Worm (Caenorhabditis elegans) whole organism, L1 larva: ENCODE results near the gene fdgt-2.

Experiments used
- F16B12.6 ChIP-seq: fragments of 150-350 bp; optimal IDR thresholded peaks from 2 replicates; lab custom pipeline; 2014; ENCODE audit warnings: missing biosample characterization, missing genetic modification characterization
- Y116A8C.19 ChIP-seq: sonication (generic microtip); optimal IDR thresholded peaks from 2 replicates; lab custom pipeline; 2016; ENCODE audit warnings: missing compliant biosample characterization, missing genetic modification characterization, borderline replicate concordance
- alr-1 ChIP-seq: fragments of 200-800 bp; sonication (Bioruptor generic); optimal IDR thresholded peaks from 2 replicates; lab custom pipeline; 2018; ENCODE audit warnings: borderline replicate concordance, mild to moderate bottlenecking, missing genetic modification characterization, missing compliant biosample characterization
- ama-1 ChIP-seq: fragments of 150-350 bp; optimal IDR thresholded peaks from 2 replicates; lab custom pipeline; 2014
- blmp-1 ChIP-seq: fragments of 150-350 bp; optimal IDR thresholded peaks from 2 replicates; lab custom pipeline; 2014; ENCODE audit warnings: missing biosample characterization, missing genetic modification characterization
- ceh-82 ChIP-seq, 3 experiments: fragments of 150-350 bp in 1 of 3; sonication (generic microtip) in 2 of 3; optimal IDR thresholded peaks; 2 replicates each; lab custom pipeline; 2014 to 2017; ENCODE audit warnings: missing biosample characterization in 3 of 3, missing genetic modification characterization in 3 of 3
- ceh-88 ChIP-seq: fragments of 200-800 bp; sonication (Bioruptor generic); IDR thresholded peaks from 2 replicates; pipeline ENCODE4 v1.3.6; 2022; ENCODE audit warnings: missing genetic modification characterization, missing compliant biosample characterization
- ceh-90 ChIP-seq: sonication (generic microtip); optimal IDR thresholded peaks from 2 replicates; lab custom pipeline; 2016; ENCODE audit warnings: missing genetic modification characterization, missing compliant biosample characterization
- dpl-1 ChIP-seq, 3 experiments: fragments of 150-350 bp in 2 of 3; sonication (generic microtip) in 1 of 3; optimal IDR thresholded peaks; 2 replicates each; lab custom pipeline; 2014 to 2017; ENCODE audit warnings: missing biosample characterization in 3 of 3, missing genetic modification characterization in 3 of 3, missing genetic modification reagents in 3 of 3
- efl-1 ChIP-seq, 4 experiments: fragments of 150-350 bp; optimal IDR thresholded peaks in 3 of 4; peaks in 1 of 4; 1 replicate in 1 of 4; 2 replicates in 3 of 4; lab custom pipeline; 2014; ENCODE audit warnings: missing biosample characterization in 2 of 4, missing genetic modification characterization in 2 of 4, missing genetic modification reagents in 2 of 4
- elt-2 ChIP-seq: sonication (generic microtip); optimal IDR thresholded peaks from 2 replicates; lab custom pipeline; 2016; ENCODE audit warnings: missing genetic modification characterization, mild to moderate bottlenecking, inconsistent platforms, missing compliant biosample characterization, missing genetic modification reagents
- ets-5 ChIP-seq: fragments of 200-800 bp; sonication (Bioruptor generic); IDR thresholded peaks from 2 replicates; pipeline ENCODE4 v1.3.6; 2022; ENCODE audit warnings: missing genetic modification characterization, missing compliant biosample characterization
- isw-1 ChIP-seq: fragments of 200-800 bp; sonication (Bioruptor generic); IDR thresholded peaks from 2 replicates; pipeline ENCODE4 v1.3.6; 2022; ENCODE audit warnings: missing genetic modification characterization, missing compliant biosample characterization
- lin-14 ChIP-seq: fragments of 200-800 bp; sonication (Bioruptor generic); optimal IDR thresholded peaks from 2 replicates; lab custom pipeline; 2018; ENCODE audit warnings: mild to moderate bottlenecking, missing genetic modification characterization, moderate library complexity, missing compliant biosample characterization
- lin-35 ChIP-seq, 2 experiments: fragments of 150-350 bp; optimal IDR thresholded peaks; 2 replicates each; lab custom pipeline; 2014; ENCODE audit warnings: missing biosample characterization in 2 of 2, missing genetic modification characterization in 2 of 2, missing genetic modification reagents in 2 of 2
- lir-3 ChIP-seq: sonication (generic microtip); optimal IDR thresholded peaks from 2 replicates; lab custom pipeline; 2016; ENCODE audit warnings: mild to moderate bottlenecking, missing genetic modification characterization, moderate library complexity, missing compliant biosample characterization; ENCODE audit not compliant: poor library complexity
- lsy-2 ChIP-seq, 2 experiments: fragments of 150-350 bp; optimal IDR thresholded peaks; 2 replicates each; lab custom pipeline; 2014; ENCODE audit warnings: missing biosample characterization in 2 of 2, missing genetic modification characterization in 2 of 2
- mdl-1 ChIP-seq, 2 experiments: fragments of 150-350 bp; optimal IDR thresholded peaks; 2 replicates each; lab custom pipeline; 2014 to 2017; ENCODE audit warnings: missing biosample characterization in 2 of 2, missing genetic modification characterization in 2 of 2, inconsistent platforms in 1 of 2
- mep-1 ChIP-seq: fragments of 150-350 bp; optimal IDR thresholded peaks from 2 replicates; lab custom pipeline; 2014; ENCODE audit warnings: missing biosample characterization, missing genetic modification characterization
- nhr-11 ChIP-seq: fragments of 150-350 bp; optimal IDR thresholded peaks from 2 replicates; lab custom pipeline; 2014; ENCODE audit warnings: missing biosample characterization, missing genetic modification characterization
- nhr-12 ChIP-seq: sonication (generic microtip); optimal IDR thresholded peaks from 2 replicates; lab custom pipeline; 2017; ENCODE audit warnings: missing biosample characterization, missing genetic modification characterization
- nhr-20 ChIP-seq: sonication (generic microtip); optimal IDR thresholded peaks from 2 replicates; lab custom pipeline; 2016; ENCODE audit warnings: mild to moderate bottlenecking, missing genetic modification characterization, missing compliant biosample characterization
- nhr-237 ChIP-seq: fragments of 150-350 bp; optimal IDR thresholded peaks from 2 replicates; lab custom pipeline; 2014; ENCODE audit warnings: missing biosample characterization, missing genetic modification characterization
- nhr-47 ChIP-seq: sonication (generic microtip); optimal IDR thresholded peaks from 2 replicates; lab custom pipeline; 2016; ENCODE audit warnings: mild to moderate bottlenecking, missing genetic modification characterization, moderate library complexity, missing compliant biosample characterization
- nhr-71 ChIP-seq: sonication (generic microtip); optimal IDR thresholded peaks from 2 replicates; lab custom pipeline; 2016; ENCODE audit warnings: mild to moderate bottlenecking, missing genetic modification characterization, moderate library complexity, missing compliant biosample characterization
- nhr-85 ChIP-seq: sonication (generic microtip); peaks from one replicate; lab custom pipeline; 2016; ENCODE audit warnings: missing genetic modification characterization, inconsistent platforms, missing compliant biosample characterization
- nhr-90 ChIP-seq: sonication (generic microtip); optimal IDR thresholded peaks from 2 replicates; lab custom pipeline; 2016; ENCODE audit warnings: mild to moderate bottlenecking, missing genetic modification characterization, missing compliant biosample characterization; ENCODE audit not compliant: poor library complexity
- rnt-1 ChIP-seq: sonication (generic microtip); optimal IDR thresholded peaks from 2 replicates; lab custom pipeline; 2016; ENCODE audit warnings: mild to moderate bottlenecking, missing genetic modification characterization, moderate library complexity, missing compliant biosample characterization
- snpc-4 ChIP-seq: fragments of 150-350 bp; optimal IDR thresholded peaks from 2 replicates; lab custom pipeline; 2014; ENCODE audit warnings: missing biosample characterization, missing genetic modification characterization
- snu-23 ChIP-seq: sonication (generic microtip); optimal IDR thresholded peaks from 2 replicates; lab custom pipeline; 2016; ENCODE audit warnings: missing genetic modification characterization, missing compliant biosample characterization
- sox-4 ChIP-seq: sonication (generic microtip); optimal IDR thresholded peaks from 2 replicates; lab custom pipeline; 2016; ENCODE audit warnings: missing genetic modification characterization, missing compliant biosample characterization
- sup-37 ChIP-seq: fragments of 200-800 bp; sonication (Bioruptor generic); optimal IDR thresholded peaks from 2 replicates; lab custom pipeline; 2018; ENCODE audit warnings: mild to moderate bottlenecking, missing genetic modification characterization, missing compliant biosample characterization
- tlp-1 ChIP-seq: fragments of 150-350 bp; optimal IDR thresholded peaks from 2 replicates; lab custom pipeline; 2014; ENCODE audit warnings: missing biosample characterization, missing genetic modification characterization
- unc-30 ChIP-seq: sonication (generic microtip); optimal IDR thresholded peaks from 2 replicates; lab custom pipeline; 2017; ENCODE audit warnings: missing biosample characterization, missing genetic modification characterization
- unc-62 ChIP-seq: fragments of 150-350 bp; optimal IDR thresholded peaks from 2 replicates; lab custom pipeline; 2014; ENCODE audit warnings: missing biosample characterization, missing genetic modification reagents, missing genetic modification characterization
- unc-86 ChIP-seq: sonication (generic microtip); optimal IDR thresholded peaks from 2 replicates; lab custom pipeline; 2016; ENCODE audit warnings: missing genetic modification characterization, missing compliant biosample characterization
- vab-15 ChIP-seq: sonication (generic microtip); optimal IDR thresholded peaks from 2 replicates; lab custom pipeline; 2017; ENCODE audit warnings: missing genotype, mild to moderate bottlenecking, missing genetic modification characterization, missing compliant biosample characterization
- xbp-1 ChIP-seq: sonication (generic microtip); optimal IDR thresholded peaks from 2 replicates; lab custom pipeline; 2016; ENCODE audit warnings: missing genetic modification characterization, missing compliant biosample characterization
- zag-1 ChIP-seq: fragments of 150-350 bp; optimal IDR thresholded peaks from 2 replicates; lab custom pipeline; 2014; ENCODE audit warnings: missing biosample characterization, missing genetic modification characterization
- zip-4 ChIP-seq: fragments of 200-800 bp; sonication (Bioruptor generic); optimal IDR thresholded peaks from 2 replicates; lab custom pipeline; 2018; ENCODE audit warnings: mild to moderate bottlenecking, missing genetic modification characterization, moderate library complexity, missing compliant biosample characterization
- ztf-11 ChIP-seq, 2 experiments: sonication (generic microtip); optimal IDR thresholded peaks; 2 replicates each; lab custom pipeline; 2016 to 2017; ENCODE audit warnings: missing genetic modification characterization in 2 of 2, missing biosample characterization in 1 of 2, missing compliant biosample characterization in 1 of 2

The fdgt-2 gene

ce11 chrII:8420775-8421388 is 3.5 kb downstream of the fdgt-2 start:
- TF ChIP-seq lsy-2 (tag; optimal IDR thresholded peaks at IDR 0.05; lab: Kevin White, UChicago) (peak in 1 of 2 experiments; percentile 48), ztf-11 (tag; optimal IDR thresholded peaks at IDR 0.05; lab: Kevin White, UChicago) (no peak), tlp-1 (tag; lab: Kevin White, UChicago) (peak; percentile 90)
- TF ChIP-seq, all 84 proteins: peak for 2

- TF ChIP-seq lin-35 (GFP tag; optimal IDR thresholded peaks at IDR 0.05; lab: Kevin White, UChicago), result no peak
- no peak for TF ChIP-seq zip-4
- TF ChIP-seq nhr-71 (tag; lab: Kevin White, UChicago), result no peak
- no peak for TF ChIP-seq unc-86 (tag; lab: Kevin White, UChicago)
- no peak for TF ChIP-seq nhr-90 (tag; lab: Kevin White, UChicago)
- no peak for TF ChIP-seq rnt-1 (tag; lab: Kevin White, UChicago)
- TF ChIP-seq nhr-237 (tag; lab: Kevin White, UChicago), result no peak
- no peak for TF ChIP-seq nhr-12 (tag; lab: Kevin White, UChicago)
- TF ChIP-seq, all 84 proteins: peak for 0
Measured at ce11 chrII:8428758-8428946, 11.2 kb downstream of the fdgt-2 start, which contains the start of gene F14E5.2. Gene F14E5.2 (minus strand): TSS chrII:8428858.

- TF ChIP-seq zag-1 (tag; lab: Kevin White, UChicago) (no peak), sox-4 (tag; lab: Kevin White, UChicago) (no peak), blmp-1 (tag; lab: Kevin White, UChicago) (peak; percentile 79), unc-30 (no peak), nhr-85 (tag; lab: Kevin White, UChicago) (peak; percentile 59), vab-15 (tag; lab: Kevin White, UChicago) (no peak), nhr-20 (tag; lab: Kevin White, UChicago) (no peak), dpl-1 (GFP tag; optimal IDR thresholded peaks at IDR 0.05; lab: Kevin White, UChicago) (peak in 2 of 3 experiments; percentile 20 to 42), lin-35 (GFP tag; optimal IDR thresholded peaks at IDR 0.05; lab: Kevin White, UChicago) (peak; percentile 23 to 35), snu-23 (GFP tag; lab: Kevin White, UChicago) (peak; percentile 36), ceh-90 (tag; lab: Kevin White, UChicago) (no peak), nhr-12 (tag; lab: Kevin White, UChicago) (no peak), Y116A8C.19 (no peak), mdl-1 (tag; optimal IDR thresholded peaks at IDR 0.05; lab: Kevin White, UChicago) (no peak), mep-1 (peak; percentile 68), unc-62 (GFP tag; lab: Kevin White, UChicago) (no peak), F16B12.6 (peak; percentile 84), xbp-1 (peak; percentile 38), efl-1 (optimal IDR thresholded peaks at IDR 0.05; lab: Kevin White, UChicago) (peak; percentile 12 to 40), efl-1 (GFP tag; optimal IDR thresholded peaks at IDR 0.05 in 1 of 2; lab: Kevin White, UChicago) (peak in 1 of 2 experiments; percentile 26), lsy-2 (tag; optimal IDR thresholded peaks at IDR 0.05; lab: Kevin White, UChicago) (peak in 1 of 2 experiments; percentile 41), lin-14 (GFP tag; lab: Kevin White, UChicago) (peak; percentile 47)
Measured at ce11 chrII:8428947-8429919, 11.8 kb downstream of the fdgt-2 start.

- TF ChIP-seq ceh-82 (tag; optimal IDR thresholded peaks at IDR 0.05; lab: Kevin White, UChicago), result no peak
- no peak for TF ChIP-seq nhr-71 (tag; lab: Kevin White, UChicago)
- TF ChIP-seq ama-1 (lab: Kevin White, UChicago), result no peak
- TF ChIP-seq elt-2 (tag; lab: Kevin White, UChicago), result no peak
- TF ChIP-seq nhr-12 (tag; lab: Kevin White, UChicago), result no peak
- no peak for TF ChIP-seq isw-1 (GFP tag; lab: Robert Waterston, UW)
- no peak for TF ChIP-seq nhr-11 (tag; lab: Kevin White, UChicago)
- no peak for TF ChIP-seq snpc-4 (tag; lab: Kevin White, UChicago)
- no peak for TF ChIP-seq sup-37 (GFP tag; lab: Kevin White, UChicago)
- no peak for TF ChIP-seq ceh-88 (GFP tag; lab: Robert Waterston, UW)
- TF ChIP-seq efl-1 (optimal IDR thresholded peaks at IDR 0.05; lab: Kevin White, UChicago), result no peak
- no peak for TF ChIP-seq efl-1 (GFP tag; optimal IDR thresholded peaks at IDR 0.05 in 1 of 2; lab: Kevin White, UChicago)
- no peak for TF ChIP-seq lir-3
- no peak for TF ChIP-seq lin-14 (GFP tag; lab: Kevin White, UChicago)
- TF ChIP-seq alr-1 (tag; lab: Kevin White, UChicago), result no peak
- no peak for TF ChIP-seq ets-5 (GFP tag; lab: Robert Waterston, UW)
- TF ChIP-seq lin-35 (GFP tag; optimal IDR thresholded peaks at IDR 0.05; lab: Kevin White, UChicago), result no peak
- TF ChIP-seq nhr-47 (tag; lab: Kevin White, UChicago), result no peak
Measured at ce11 chrII:8431954-8432353, 14.5 kb downstream of the fdgt-2 start, which contains the start of gene acp-2. Gene acp-2 (minus strand): TSS chrII:8432054.
